Worm (Caenorhabditis elegans) whole organism, L1 larva: Measurements from ENCODE around the gene F08H9.4.
A peak's percentile ranks its signal among the peaks of the same experiment; 100 is the strongest.

Experiments used
- F16B12.6 ChIP-seq: fragments of 150-350 bp; optimal IDR thresholded peaks from 2 replicates; lab custom pipeline; 2014; ENCODE audit warnings: missing biosample characterization, missing genetic modification characterization
- Y116A8C.19 ChIP-seq: sonication (generic microtip); optimal IDR thresholded peaks from 2 replicates; lab custom pipeline; 2016; ENCODE audit warnings: missing compliant biosample characterization, missing genetic modification characterization, borderline replicate concordance
- alr-1 ChIP-seq: fragments of 200-800 bp; sonication (Bioruptor generic); optimal IDR thresholded peaks from 2 replicates; lab custom pipeline; 2018; ENCODE audit warnings: borderline replicate concordance, mild to moderate bottlenecking, missing genetic modification characterization, missing compliant biosample characterization
- ama-1 ChIP-seq: fragments of 150-350 bp; optimal IDR thresholded peaks from 2 replicates; lab custom pipeline; 2014
- blmp-1 ChIP-seq: fragments of 150-350 bp; optimal IDR thresholded peaks from 2 replicates; lab custom pipeline; 2014; ENCODE audit warnings: missing biosample characterization, missing genetic modification characterization
- ceh-8 ChIP-seq: fragments of 200-800 bp; sonication (Bioruptor generic); optimal IDR thresholded peaks from 2 replicates; lab custom pipeline; 2018; ENCODE audit warnings: mild to moderate bottlenecking, missing genetic modification characterization, moderate library complexity, missing compliant biosample characterization
- ceh-88 ChIP-seq: fragments of 200-800 bp; sonication (Bioruptor generic); IDR thresholded peaks from 2 replicates; pipeline ENCODE4 v1.3.6; 2022; ENCODE audit warnings: missing genetic modification characterization, missing compliant biosample characterization
- ceh-90 ChIP-seq: sonication (generic microtip); optimal IDR thresholded peaks from 2 replicates; lab custom pipeline; 2016; ENCODE audit warnings: missing genetic modification characterization, missing compliant biosample characterization
- ces-1 ChIP-seq: fragments of 150-350 bp; optimal IDR thresholded peaks from 2 replicates; lab custom pipeline; 2014; ENCODE audit warnings: missing biosample characterization, missing genetic modification reagents, missing genetic modification characterization
- efl-1 ChIP-seq, 4 experiments: fragments of 150-350 bp; optimal IDR thresholded peaks in 3 of 4; peaks in 1 of 4; 1 replicate in 1 of 4; 2 replicates in 3 of 4; lab custom pipeline; 2014; ENCODE audit warnings: missing biosample characterization in 2 of 4, missing genetic modification characterization in 2 of 4, missing genetic modification reagents in 2 of 4
- egl-13 ChIP-seq: sonication (generic microtip); optimal IDR thresholded peaks from 2 replicates; lab custom pipeline; 2016; ENCODE audit warnings: missing genotype, missing genetic modification reagents, missing genetic modification characterization, missing compliant biosample characterization
- ets-5 ChIP-seq: fragments of 200-800 bp; sonication (Bioruptor generic); IDR thresholded peaks from 2 replicates; pipeline ENCODE4 v1.3.6; 2022; ENCODE audit warnings: missing genetic modification characterization, missing compliant biosample characterization
- fkh-10 ChIP-seq: sonication (generic microtip); optimal IDR thresholded peaks from 2 replicates; lab custom pipeline; 2017; ENCODE audit warnings: missing biosample characterization, missing genetic modification reagents, missing genetic modification characterization
- fkh-8 ChIP-seq: sonication (generic microtip); optimal IDR thresholded peaks from 2 replicates; lab custom pipeline; 2016; ENCODE audit warnings: mild to moderate bottlenecking, missing genetic modification characterization, missing compliant biosample characterization
- grh-1 ChIP-seq: fragments of 200-800 bp; sonication (Bioruptor generic); IDR thresholded peaks from 2 replicates; pipeline ENCODE4 v1.3.6; 2022; ENCODE audit warnings: missing genetic modification reagents, missing genetic modification characterization, missing compliant biosample characterization
- hlh-17 ChIP-seq: fragments of 200-800 bp; sonication (Bioruptor generic); optimal IDR thresholded peaks from 2 replicates; lab custom pipeline; 2018; ENCODE audit warnings: missing genetic modification characterization, mild to moderate bottlenecking, missing compliant biosample characterization, moderate library complexity, borderline replicate concordance
- irx-1 ChIP-seq: sonication (generic microtip); optimal IDR thresholded peaks from 2 replicates; lab custom pipeline; 2016; ENCODE audit warnings: missing genetic modification characterization, missing compliant biosample characterization
- jun-1 ChIP-seq: fragments of 150-350 bp; optimal IDR thresholded peaks from 2 replicates; lab custom pipeline; 2014; ENCODE audit warnings: missing biosample characterization, missing genetic modification reagents, missing genetic modification characterization
- lin-13 ChIP-seq: fragments of 150-350 bp; optimal IDR thresholded peaks from 2 replicates; lab custom pipeline; 2014; ENCODE audit warnings: missing biosample characterization, missing genetic modification reagents, missing genetic modification characterization
- lin-15B ChIP-seq: fragments of 150-350 bp; sonication (generic microtip); optimal IDR thresholded peaks from 3 replicates; lab custom pipeline; 2014; ENCODE audit warnings: missing biosample characterization, missing genetic modification characterization
- lin-35 ChIP-seq, 2 experiments: fragments of 150-350 bp; optimal IDR thresholded peaks; 2 replicates each; lab custom pipeline; 2014; ENCODE audit warnings: missing biosample characterization in 2 of 2, missing genetic modification characterization in 2 of 2, missing genetic modification reagents in 2 of 2
- lin-39 ChIP-seq: fragments of 150-350 bp; optimal IDR thresholded peaks from 2 replicates; lab custom pipeline; 2014; ENCODE audit warnings: missing biosample characterization, missing genetic modification reagents, missing genetic modification characterization
- lsy-2 ChIP-seq, 2 experiments: fragments of 150-350 bp; optimal IDR thresholded peaks; 2 replicates each; lab custom pipeline; 2014; ENCODE audit warnings: missing biosample characterization in 2 of 2, missing genetic modification characterization in 2 of 2
- mab-9 ChIP-seq: fragments of 200-800 bp; sonication (Bioruptor generic); IDR thresholded peaks from 2 replicates; pipeline ENCODE4 v1.3.6; 2022; ENCODE audit warnings: missing genetic modification reagents, missing genetic modification characterization, missing compliant biosample characterization
- mdl-1 ChIP-seq, 2 experiments: fragments of 150-350 bp; optimal IDR thresholded peaks; 2 replicates each; lab custom pipeline; 2014 to 2017; ENCODE audit warnings: missing biosample characterization in 2 of 2, missing genetic modification characterization in 2 of 2, inconsistent platforms in 1 of 2
- mef-2 ChIP-seq: fragments of 150-350 bp; optimal IDR thresholded peaks from 2 replicates; lab custom pipeline; 2014; ENCODE audit warnings: missing biosample characterization, missing genetic modification characterization
- mep-1 ChIP-seq: fragments of 150-350 bp; optimal IDR thresholded peaks from 2 replicates; lab custom pipeline; 2014; ENCODE audit warnings: missing biosample characterization, missing genetic modification characterization
- nhr-11 ChIP-seq: fragments of 150-350 bp; optimal IDR thresholded peaks from 2 replicates; lab custom pipeline; 2014; ENCODE audit warnings: missing biosample characterization, missing genetic modification characterization
- nhr-12 ChIP-seq: sonication (generic microtip); optimal IDR thresholded peaks from 2 replicates; lab custom pipeline; 2017; ENCODE audit warnings: missing biosample characterization, missing genetic modification characterization
- nhr-19 ChIP-seq: fragments of 200-800 bp; sonication (Bioruptor generic); conservative IDR thresholded peaks from 2 replicates; pipeline ENCODE4 v1.3.6; 2022; ENCODE audit warnings: missing genetic modification characterization, missing compliant biosample characterization
- nhr-20 ChIP-seq: sonication (generic microtip); optimal IDR thresholded peaks from 2 replicates; lab custom pipeline; 2016; ENCODE audit warnings: mild to moderate bottlenecking, missing genetic modification characterization, missing compliant biosample characterization
- nhr-237 ChIP-seq: fragments of 150-350 bp; optimal IDR thresholded peaks from 2 replicates; lab custom pipeline; 2014; ENCODE audit warnings: missing biosample characterization, missing genetic modification characterization
- nhr-77 ChIP-seq: fragments of 150-350 bp; optimal IDR thresholded peaks from 2 replicates; lab custom pipeline; 2014; ENCODE audit warnings: missing biosample characterization, missing genetic modification characterization
- nhr-85 ChIP-seq: sonication (generic microtip); peaks from one replicate; lab custom pipeline; 2016; ENCODE audit warnings: missing genetic modification characterization, inconsistent platforms, missing compliant biosample characterization
- nhr-90 ChIP-seq: sonication (generic microtip); optimal IDR thresholded peaks from 2 replicates; lab custom pipeline; 2016; ENCODE audit warnings: mild to moderate bottlenecking, missing genetic modification characterization, missing compliant biosample characterization; ENCODE audit not compliant: poor library complexity
- pag-3 ChIP-seq: sonication (generic microtip); optimal IDR thresholded peaks from 2 replicates; lab custom pipeline; 2017; ENCODE audit warnings: missing genetic modification characterization, mild to moderate bottlenecking, missing compliant biosample characterization, antibody characterized with exemption, borderline replicate concordance; ENCODE audit not compliant: insufficient read depth
- snpc-4 ChIP-seq: fragments of 150-350 bp; optimal IDR thresholded peaks from 2 replicates; lab custom pipeline; 2014; ENCODE audit warnings: missing biosample characterization, missing genetic modification characterization
- snu-23 ChIP-seq: sonication (generic microtip); optimal IDR thresholded peaks from 2 replicates; lab custom pipeline; 2016; ENCODE audit warnings: missing genetic modification characterization, missing compliant biosample characterization
- sox-4 ChIP-seq: sonication (generic microtip); optimal IDR thresholded peaks from 2 replicates; lab custom pipeline; 2016; ENCODE audit warnings: missing genetic modification characterization, missing compliant biosample characterization
- sptf-1 ChIP-seq: fragments of 150-350 bp; optimal IDR thresholded peaks from 2 replicates; lab custom pipeline; 2014; ENCODE audit warnings: missing biosample characterization, missing genetic modification characterization
- unc-86 ChIP-seq: sonication (generic microtip); optimal IDR thresholded peaks from 2 replicates; lab custom pipeline; 2016; ENCODE audit warnings: missing genetic modification characterization, missing compliant biosample characterization
- vab-15 ChIP-seq: sonication (generic microtip); optimal IDR thresholded peaks from 2 replicates; lab custom pipeline; 2017; ENCODE audit warnings: missing genotype, mild to moderate bottlenecking, missing genetic modification characterization, missing compliant biosample characterization
- zip-4 ChIP-seq: fragments of 200-800 bp; sonication (Bioruptor generic); optimal IDR thresholded peaks from 2 replicates; lab custom pipeline; 2018; ENCODE audit warnings: mild to moderate bottlenecking, missing genetic modification characterization, moderate library complexity, missing compliant biosample characterization

The F08H9.4 gene

DNA sequence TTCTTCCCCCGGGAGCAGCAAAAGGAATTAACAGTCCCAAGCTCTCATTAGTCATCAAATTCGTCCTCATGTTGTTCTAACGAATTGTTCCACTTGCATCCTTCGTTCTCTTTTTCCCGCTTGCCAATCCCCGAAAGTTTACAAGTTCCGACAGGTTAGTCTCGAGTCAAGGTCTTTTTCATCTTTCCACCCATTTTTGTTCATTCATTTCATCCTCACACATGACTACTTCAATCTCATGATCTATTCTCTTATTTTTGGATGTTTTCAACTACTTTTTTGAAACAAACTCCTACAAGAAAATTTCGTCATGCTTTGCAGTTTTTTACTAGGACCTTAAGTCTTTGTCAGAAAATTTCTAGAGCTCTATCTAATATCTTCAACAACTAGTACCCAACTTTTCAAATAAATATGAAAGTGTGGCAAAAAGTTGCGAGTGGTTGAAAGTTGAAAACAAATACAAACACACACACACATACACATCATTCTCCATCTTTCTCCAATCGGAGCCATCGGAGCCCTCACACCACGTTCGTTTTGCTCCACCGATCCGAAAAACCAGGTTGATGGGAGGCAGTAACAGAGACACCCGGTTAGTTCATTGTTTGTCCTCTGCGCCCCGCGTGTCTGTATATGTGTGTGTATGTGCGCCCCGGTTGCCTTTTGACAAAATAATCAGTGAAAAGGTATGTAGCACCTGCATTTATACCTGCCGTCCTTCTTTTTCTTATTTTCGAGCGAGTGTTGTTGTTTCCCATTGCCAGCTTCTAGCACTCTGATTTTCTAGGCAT lies 35.0 kb upstream of the F08H9.4 start (continued):
- TF ChIP-seq efl-1 (optimal IDR thresholded peaks at IDR 0.05; lab: Kevin White, UChicago) (no peak), efl-1 (GFP tag; optimal IDR thresholded peaks at IDR 0.05 in 1 of 2; lab: Kevin White, UChicago) (peak in 1 of 2 experiments; percentile 91), zip-4 (GFP tag; lab: Kevin White, UChicago) (no peak), egl-13 (tag; lab: Kevin White, UChicago) (no peak), nhr-12 (no peak), lin-39 (tag; lab: Kevin White, UChicago) (no peak), Y116A8C.19 (tag; lab: Kevin White, UChicago) (no peak), nhr-77 (tag; lab: Kevin White, UChicago) (no peak), snpc-4 (tag; lab: Kevin White, UChicago) (no peak), snu-23 (GFP tag; lab: Kevin White, UChicago) (peak; percentile 17), jun-1 (tag; lab: Kevin White, UChicago) (no peak), unc-86 (tag; lab: Kevin White, UChicago) (no peak), ama-1 (lab: Kevin White, UChicago) (no peak), vab-15 (no peak), irx-1 (tag; lab: Kevin White, UChicago) (no peak), mdl-1 (tag; optimal IDR thresholded peaks at IDR 0.05; lab: Kevin White, UChicago) (no peak), nhr-85 (peak; percentile 83), sptf-1 (no peak), nhr-20 (tag; lab: Kevin White, UChicago) (peak; percentile 39), lin-15B (tag; lab: Kevin White, UChicago) (no peak), ceh-88 (GFP tag; lab: Robert Waterston, UW) (no peak), lin-35 (GFP tag; optimal IDR thresholded peaks at IDR 0.05; lab: Kevin White, UChicago) (peak in 1 of 2 experiments; percentile 46), fkh-10 (GFP tag; lab: Kevin White, UChicago) (no peak), F16B12.6 (tag; lab: Kevin White, UChicago) (no peak), nhr-19 (GFP tag; lab: Robert Waterston, UW) (no peak; the same call in 1 of the 2 replicates), pag-3 (tag; lab: Kevin White, UChicago) (no peak), nhr-90 (tag; lab: Kevin White, UChicago) (no peak), ceh-90 (no peak), ets-5 (GFP tag; lab: Robert Waterston, UW) (no peak), sox-4 (tag; lab: Kevin White, UChicago) (no peak), lin-13 (GFP tag; lab: Kevin White, UChicago) (no peak), ces-1 (GFP tag; lab: Kevin White, UChicago) (no peak), mef-2 (tag; lab: Kevin White, UChicago) (no peak), nhr-237 (tag; lab: Kevin White, UChicago) (no peak), lsy-2 (tag; optimal IDR thresholded peaks at IDR 0.05; lab: Kevin White, UChicago) (peak in 1 of 2 experiments; percentile 22), fkh-8 (tag; lab: Kevin White, UChicago) (no peak), alr-1 (no peak), ceh-8 (GFP tag; lab: Kevin White, UChicago) (no peak), nhr-11 (tag; lab: Kevin White, UChicago) (no peak)

ce11 chrV:14498204-14498603 lies 34.0 kb upstream of the F08H9.4 start:
- TF ChIP-seq nhr-20 (tag; lab: Kevin White, UChicago) (no peak), lin-13 (GFP tag; lab: Kevin White, UChicago) (no peak), irx-1 (tag; lab: Kevin White, UChicago) (no peak), grh-1 (GFP tag; lab: Robert Waterston, UW) (no peak), mep-1 (tag; lab: Kevin White, UChicago) (no peak), hlh-17 (GFP tag; lab: Kevin White, UChicago) (no peak), ces-1 (GFP tag; lab: Kevin White, UChicago) (no peak), efl-1 (optimal IDR thresholded peaks at IDR 0.05; lab: Kevin White, UChicago) (no peak), efl-1 (GFP tag; optimal IDR thresholded peaks at IDR 0.05 in 1 of 2; lab: Kevin White, UChicago) (peak in 1 of 2 experiments; percentile 50), blmp-1 (tag; lab: Kevin White, UChicago) (peak; percentile 2), F16B12.6 (tag; lab: Kevin White, UChicago) (no peak), mab-9 (GFP tag; lab: Robert Waterston, UW) (no peak)
